Worm (Caenorhabditis elegans) whole organism, mixed stage, embryonic: ENCODE measurements around the gene die-1.

Source experiments
- elt-3 ChIP-seq: fragments of 150-350 bp; optimal IDR thresholded peaks from 2 replicates; lab custom pipeline; 2014; ENCODE audit warnings: missing biosample characterization, missing genetic modification characterization
- mep-1 ChIP-seq: fragments of 150-350 bp; optimal IDR thresholded peaks from 2 replicates; lab custom pipeline; 2017; ENCODE audit warnings: missing biosample characterization, missing genetic modification reagents, missing genetic modification characterization, inconsistent platforms
- unc-62 ChIP-seq: fragments of 150-350 bp; optimal IDR thresholded peaks from 2 replicates; lab custom pipeline; 2014; ENCODE audit warnings: missing biosample characterization, missing genetic modification reagents, missing genetic modification characterization

DNA sequence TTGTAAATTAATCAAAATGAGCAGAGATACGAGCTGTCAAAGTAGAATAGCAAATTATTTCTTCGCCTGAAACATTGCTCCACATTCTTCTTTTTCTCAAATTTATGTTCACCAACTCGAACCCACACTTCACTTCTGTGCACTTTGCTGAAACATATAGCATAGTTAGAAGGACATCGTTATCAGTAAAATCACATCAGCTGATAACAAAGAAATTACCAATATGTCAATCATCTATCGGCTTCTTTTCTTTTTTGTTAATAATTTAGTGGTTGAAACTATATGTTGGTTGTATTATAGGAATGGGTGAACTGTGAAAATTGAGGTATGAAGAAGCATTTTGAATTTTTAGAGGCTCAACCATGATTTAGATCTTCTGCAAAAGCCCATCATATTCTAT lies 27.5 kb upstream of the die-1 start:
- TF ChIP-seq elt-3: no peak
- TF ChIP-seq mep-1 (tag; lab: Kevin White, UChicago): no peak
- TF ChIP-seq unc-62 (GFP tag; lab: Kevin White, UChicago): no peak
